Worm (Caenorhabditis elegans): ENCODE measurements around the gene R01E6.2.

R01E6.2 gene

ce11 chrX:13591175-13591574 is 24.8 kb upstream of the R01E6.2 start, which contains the start of gene col-44:
Gene col-44 (plus strand): TSS chrX:13591475.
- TF ChIP-seq sox-2 (GFP tag; IDR thresholded peaks at IDR 0.05) (no peak), syd-9 (tag; optimal IDR thresholded peaks at IDR 0.05) (no peak), ceh-45 (GFP tag; IDR thresholded peaks at IDR 0.05) (no peak), zip-5 (tag; optimal IDR thresholded peaks at IDR 0.05) (no peak), unc-86 (tag; optimal IDR thresholded peaks at IDR 0.05) (no peak), ceh-22 (tag; optimal IDR thresholded peaks at IDR 0.05) (no peak), K02D7.2 (tag; optimal IDR thresholded peaks at IDR 0.05) (no peak), mec-3 (tag; optimal IDR thresholded peaks at IDR 0.05; ENCODE audit: borderline replicate concordance) (no peak), unc-3 (GFP tag; conservative IDR thresholded peaks at IDR 0.05) (no peak), unc-3 (tag; optimal IDR thresholded peaks at IDR 0.05) (no peak), pha-2 (tag; optimal IDR thresholded peaks at IDR 0.05) (no peak), C08G9.2 (tag; optimal IDR thresholded peaks at IDR 0.05) (no peak), ttx-3 (tag; optimal IDR thresholded peaks at IDR 0.05) (no peak), npax-4 (tag; optimal IDR thresholded peaks at IDR 0.05) (no peak)

DNA sequence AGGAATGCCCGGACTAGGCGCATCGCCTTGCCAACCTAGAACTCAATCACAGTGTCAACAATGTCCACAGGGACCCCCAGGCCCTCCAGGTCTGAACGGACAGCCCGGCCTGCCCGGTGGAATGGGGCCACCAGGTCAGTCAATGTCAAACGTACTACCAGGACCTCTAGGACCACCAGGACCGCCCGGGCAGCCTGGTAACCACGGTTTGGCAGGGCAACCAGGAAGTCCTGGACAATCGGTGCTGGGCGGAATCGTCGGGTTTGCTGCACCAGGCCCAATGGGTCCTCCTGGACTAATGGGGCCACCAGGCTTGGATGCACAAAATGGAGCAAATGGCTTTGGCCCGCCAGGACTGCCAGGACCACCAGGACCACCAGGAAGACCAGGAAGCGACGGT is 24.4 kb upstream of the R01E6.2 start:
- TF ChIP-seq pag-3 (tag; optimal IDR thresholded peaks at IDR 0.05; ENCODE audit: borderline replicate concordance) (peak; percentile 36), ceh-48 (tag; optimal IDR thresholded peaks at IDR 0.05) (no peak), C08G9.2 (tag; optimal IDR thresholded peaks at IDR 0.05) (peak; percentile 41), syd-9 (tag; optimal IDR thresholded peaks at IDR 0.05) (no peak), C38D4.7 (GFP tag; optimal IDR thresholded peaks at IDR 0.05) (no peak)

- no peak for TF ChIP-seq pha-2 (tag; optimal IDR thresholded peaks at IDR 0.05)
- TF ChIP-seq gmeb-2 (tag; optimal IDR thresholded peaks at IDR 0.05), result no peak
- no peak for TF ChIP-seq ets-4 (tag; optimal IDR thresholded peaks at IDR 0.05)
- TF ChIP-seq Y22D7AL.16 (tag; optimal IDR thresholded peaks at IDR 0.05), result no peak
Measured at ce11 chrX:13589735-13590134, 23.4 kb upstream of the R01E6.2 start, which contains the start of gene col-9. Gene col-9 (plus strand): TSS chrX:13590035.

DNA sequence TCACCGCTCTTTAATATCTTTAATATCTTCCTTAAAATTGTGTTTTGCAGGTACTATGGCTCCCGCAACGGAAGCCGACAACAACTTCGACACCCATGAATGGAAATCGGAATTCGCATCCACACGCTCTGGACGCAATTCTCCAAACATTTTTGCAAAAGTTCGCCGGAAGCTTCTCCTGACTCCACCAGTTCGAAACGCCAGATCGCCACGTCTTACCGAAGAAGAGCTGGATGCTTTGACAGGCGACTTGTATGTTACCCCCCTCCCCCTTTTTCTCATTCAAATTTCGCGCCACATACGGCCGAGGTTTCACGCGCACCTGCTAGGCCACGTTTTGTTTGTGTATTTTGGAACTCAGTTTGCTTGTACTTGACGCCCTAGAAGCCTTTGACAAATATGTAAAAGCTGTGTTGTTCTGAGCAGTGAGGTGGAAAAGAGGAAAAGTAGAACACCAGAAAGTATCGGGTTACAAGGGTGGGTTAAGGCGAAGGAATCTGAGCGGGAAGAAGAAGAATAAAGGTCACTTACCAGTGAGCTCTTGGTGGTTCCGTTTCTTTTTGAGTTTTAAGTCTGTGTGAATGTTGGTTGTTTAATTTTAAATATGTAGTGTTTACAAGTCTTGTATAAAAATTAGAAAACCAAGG is 18.5 kb upstream of the R01E6.2 start, which contains the start of gene unc-84:
TSS of gene unc-84 (plus strand) at position 51 of the 647 bp plus-strand sequence.
- no peak for TF ChIP-seq tbx-7 (tag; optimal IDR thresholded peaks at IDR 0.05)
- no peak for TF ChIP-seq C38D4.7 (GFP tag; optimal IDR thresholded peaks at IDR 0.05)
- TF ChIP-seq sdc-2 (tag; optimal IDR thresholded peaks at IDR 0.05), result peak; percentile 52
- TF ChIP-seq ets-4 (tag; optimal IDR thresholded peaks at IDR 0.05), result peak; percentile 32
- no peak for TF ChIP-seq syd-9 (tag; optimal IDR thresholded peaks at IDR 0.05)
- peak; percentile 64 for TF ChIP-seq ceh-31 (tag; optimal IDR thresholded peaks at IDR 0.05)
- no peak for TF ChIP-seq pat-9 (tag; optimal IDR thresholded peaks at IDR 0.05)
- TF ChIP-seq ceh-2 (tag; optimal IDR thresholded peaks at IDR 0.05), result peak; percentile 28
- TF ChIP-seq pax-1 (tag; optimal IDR thresholded peaks at IDR 0.05), result no peak
- no peak for TF ChIP-seq sox-2 (GFP tag; IDR thresholded peaks at IDR 0.05)
- peak; percentile 53 for TF ChIP-seq tbx-2 (tag; optimal IDR thresholded peaks at IDR 0.05)
- TF ChIP-seq ref-2 (tag; optimal IDR thresholded peaks at IDR 0.05), result peak; percentile 34
- peak; percentile 7 for TF ChIP-seq pros-1 (tag; optimal IDR thresholded peaks at IDR 0.05)
- TF ChIP-seq ceh-34 (tag; optimal IDR thresholded peaks at IDR 0.05), result peak; percentile 97
- TF ChIP-seq C08G9.2 (tag; optimal IDR thresholded peaks at IDR 0.05), result peak; percentile 72

- TF ChIP-seq elt-4 (tag; optimal IDR thresholded peaks at IDR 0.05) (no peak), zip-5 (tag; optimal IDR thresholded peaks at IDR 0.05) (no peak), fax-1 (tag; optimal IDR thresholded peaks at IDR 0.05) (no peak), ahr-1 (tag; optimal IDR thresholded peaks at IDR 0.05) (no peak), K09A11.1 (tag; optimal IDR thresholded peaks at IDR 0.05; ENCODE audit: insufficient read depth) (no peak), C38D4.7 (GFP tag; optimal IDR thresholded peaks at IDR 0.05) (no peak), che-1 (tag; optimal IDR thresholded peaks at IDR 0.05) (no peak), pat-9 (tag; optimal IDR thresholded peaks at IDR 0.05) (no peak), nhr-232 (tag; optimal IDR thresholded peaks at IDR 0.05) (peak; percentile 25), syd-9 (tag; optimal IDR thresholded peaks at IDR 0.05) (no peak), pax-1 (tag; optimal IDR thresholded peaks at IDR 0.05) (no peak), hlh-8 (tag; optimal IDR thresholded peaks at IDR 0.05) (peak; percentile 47), ama-1 (optimal IDR thresholded peaks at IDR 0.05) (no peak), sdc-2 (tag; optimal IDR thresholded peaks at IDR 0.05) (peak; percentile 82), mec-3 (tag; optimal IDR thresholded peaks at IDR 0.05; ENCODE audit: borderline replicate concordance) (no peak), odd-2 (tag; optimal IDR thresholded peaks at IDR 0.05) (no peak), pha-2 (tag; optimal IDR thresholded peaks at IDR 0.05) (no peak), ets-4 (tag; optimal IDR thresholded peaks at IDR 0.05) (no peak), dmd-4 (tag; optimal IDR thresholded peaks at IDR 0.05; ENCODE audit: borderline replicate concordance) (no peak), ceh-19 (GFP tag; optimal IDR thresholded peaks at IDR 0.05) (no peak), unc-42 (tag; optimal IDR thresholded peaks at IDR 0.05) (no peak), gmeb-2 (tag; optimal IDR thresholded peaks at IDR 0.05) (no peak), tbx-7 (tag; optimal IDR thresholded peaks at IDR 0.05) (no peak), pag-3 (tag; optimal IDR thresholded peaks at IDR 0.05; ENCODE audit: borderline replicate concordance) (no peak), ref-2 (tag; optimal IDR thresholded peaks at IDR 0.05) (peak; percentile 90)
Measured at ce11 chrX:13583895-13584344, 17.6 kb upstream of the R01E6.2 start.
